Fruit fly (Drosophila melanogaster): ENCODE data around the gene cv.

Gene cv

DNA sequence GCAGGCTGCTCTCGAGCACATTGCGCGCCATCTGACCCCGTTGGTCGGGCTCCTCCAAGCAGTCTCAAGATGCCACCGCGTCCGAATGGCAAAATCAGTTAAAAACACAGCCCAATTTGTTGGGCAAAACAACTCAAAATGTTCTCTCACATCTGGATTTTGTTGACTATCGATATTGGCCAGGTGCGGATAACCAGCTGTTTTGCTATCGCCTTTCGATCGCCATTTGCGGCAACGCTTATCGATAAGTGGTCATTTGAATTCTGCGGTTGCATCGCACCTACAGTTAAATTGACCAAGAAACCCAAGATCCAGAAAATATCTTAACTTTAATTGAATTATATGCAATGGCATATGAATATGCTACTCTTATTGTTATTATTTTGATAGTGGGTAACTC is 5.2 kb downstream of the cv start, which contains the start of gene CG3149 (continued):
- TF ChIP-seq CG10565 (GFP tag; optimal IDR thresholded peaks at IDR 0.05) = no peak
- TF ChIP-seq MESR4 (GFP tag; optimal IDR thresholded peaks at IDR 0.05) = peak; percentile 27
- TF ChIP-seq Hmr (GFP tag; optimal IDR thresholded peaks at IDR 0.05) = no peak
- TF ChIP-seq zen2 (GFP tag; IDR thresholded peaks at IDR 0.05; ENCODE audit: partially characterized antibody) = peak; percentile 83
- no peak for TF ChIP-seq jing (GFP tag; optimal IDR thresholded peaks at IDR 0.05)
- peak; percentile 8 for TF ChIP-seq CG17186 (GFP tag; optimal IDR thresholded peaks at IDR 0.05)
- TF ChIP-seq CG1603 (tag; optimal IDR thresholded peaks at IDR 0.05) = peak; percentile 30
- peak; percentile 71 for TF ChIP-seq CG14860 (GFP tag; IDR thresholded peaks at IDR 0.05; ENCODE audit: partially characterized antibody)
- TF ChIP-seq Eip74EF (GFP tag; optimal IDR thresholded peaks at IDR 0.05) = no peak
- TF ChIP-seq ab (GFP tag; optimal IDR thresholded peaks at IDR 0.05) = no peak
- peak; percentile 71; the same call in 1 of the 2 replicates for TF ChIP-seq amos (GFP tag; IDR thresholded peaks at IDR 0.05; ENCODE audit: partially characterized antibody)
- no peak for TF ChIP-seq D19B (GFP tag; optimal IDR thresholded peaks at IDR 0.05)
- peak; percentile 58 for TF ChIP-seq Doc3 (GFP tag; IDR thresholded peaks at IDR 0.05; ENCODE audit: partially characterized antibody)
- TF ChIP-seq Gug (GFP tag; IDR thresholded peaks at IDR 0.05) = no peak
- TF ChIP-seq CG1529 (GFP tag; optimal IDR thresholded peaks at IDR 0.05) = no peak
- TF ChIP-seq zfh2 (GFP tag; optimal IDR thresholded peaks at IDR 0.05) = no peak
- no peak for TF ChIP-seq CG7556 (GFP tag; optimal IDR thresholded peaks at IDR 0.05)
- TF ChIP-seq Dip3 (GFP tag; optimal IDR thresholded peaks at IDR 0.05) = no peak
- TF ChIP-seq twi (tag; optimal IDR thresholded peaks at IDR 0.05) = peak; percentile 6
- no peak for TF ChIP-seq CG12071 (GFP tag; optimal IDR thresholded peaks at IDR 0.05)
- no peak for TF ChIP-seq CG14965 (GFP tag; optimal IDR thresholded peaks at IDR 0.05; ENCODE audit: borderline replicate concordance)
- TF ChIP-seq knrl (GFP tag; IDR thresholded peaks at IDR 0.05; ENCODE audit: partially characterized antibody) = no peak
- peak; percentile 76 for TF ChIP-seq Dll (GFP tag; IDR thresholded peaks at IDR 0.05; ENCODE audit: partially characterized antibody)
- peak; percentile 24; the same call in 1 of the 2 replicates for TF ChIP-seq CG42726 (GFP tag; IDR thresholded peaks at IDR 0.05; ENCODE audit: partially characterized antibody)
- TF ChIP-seq CG18011 (GFP tag; optimal IDR thresholded peaks at IDR 0.05) = no peak
- no peak for TF ChIP-seq CG3281 (GFP tag; optimal IDR thresholded peaks at IDR 0.05)
- no peak for TF ChIP-seq ERR (GFP tag; optimal IDR thresholded peaks at IDR 0.05)
- TF ChIP-seq CG10267 (tag; optimal IDR thresholded peaks at IDR 0.05) = peak; percentile 3
- peak; percentile 69; the same call in 2 of the 3 replicates for TF ChIP-seq hb (GFP tag; IDR thresholded peaks at IDR 0.05; ENCODE audit: partially characterized antibody)
- no peak for TF ChIP-seq CG10979 (tag; optimal IDR thresholded peaks at IDR 0.05)
- peak; percentile 69 for TF ChIP-seq Bgb (GFP tag; IDR thresholded peaks at IDR 0.05; ENCODE audit: partially characterized antibody)
- peak; percentile 83 for TF ChIP-seq mld (GFP tag; IDR thresholded peaks at IDR 0.05; ENCODE audit: partially characterized antibody)
- no peak for TF ChIP-seq Hsf (GFP tag; optimal IDR thresholded peaks at IDR 0.05)
- peak; percentile 81 for TF ChIP-seq CG6791 (GFP tag; IDR thresholded peaks at IDR 0.05; ENCODE audit: partially characterized antibody)
- peak; percentile 73 for TF ChIP-seq nerfin-2 (GFP tag; IDR thresholded peaks at IDR 0.05; ENCODE audit: partially characterized antibody)
- peak; percentile 81 for TF ChIP-seq CG34224 (GFP tag; IDR thresholded peaks at IDR 0.05; ENCODE audit: partially characterized antibody)
- peak; percentile 49 for TF ChIP-seq CG2129 (GFP tag; IDR thresholded peaks at IDR 0.05; ENCODE audit: partially characterized antibody)
- TF ChIP-seq CG13424 (tag; optimal IDR thresholded peaks at IDR 0.05) = no peak
- no peak for TF ChIP-seq CTCF (GFP tag; optimal IDR thresholded peaks at IDR 0.05)
- TF ChIP-seq CG8281 (tag; optimal IDR thresholded peaks at IDR 0.05) = no peak
- TF ChIP-seq CG4707 (GFP tag; optimal IDR thresholded peaks at IDR 0.05) = no peak
- no peak for TF ChIP-seq NC2β (GFP tag; optimal IDR thresholded peaks at IDR 0.05)
- TF ChIP-seq CG30403 (GFP tag; optimal IDR thresholded peaks at IDR 0.05) = no peak
- TF ChIP-seq CG15479 (GFP tag; optimal IDR thresholded peaks at IDR 0.05) = no peak
- 0 out of 4 replicates have a peak, but pooled peaks have one; percentile 71 for TF ChIP-seq chinmo (GFP tag; IDR thresholded peaks at IDR 0.05; ENCODE audit: partially characterized antibody)
- peak; percentile 66 for TF ChIP-seq BEAF-32 (GFP tag; optimal IDR thresholded peaks at IDR 0.05)
- TF ChIP-seq Scr (GFP tag; IDR thresholded peaks at IDR 0.05; ENCODE audit: partially characterized antibody) = peak; percentile 74
- TF ChIP-seq gfzf (GFP tag; optimal IDR thresholded peaks at IDR 0.05) = peak; percentile 14
